Worm (Caenorhabditis elegans): ENCODE measurements around the gene Y22D7AL.7.

Gene Y22D7AL.7

ce11 chrIII:1622329-1622728 is 45.8 kb downstream of the Y22D7AL.7 start:
- TF ChIP-seq flh-1 (GFP tag; optimal IDR thresholded peaks at IDR 0.05) = no peak
- no peak for TF ChIP-seq hlh-1 (tag; optimal IDR thresholded peaks at IDR 0.05)
- TF ChIP-seq elt-3 (tag; optimal IDR thresholded peaks at IDR 0.05) = no peak
- no peak for TF ChIP-seq unc-39 (tag; optimal IDR thresholded peaks at IDR 0.05)
- TF ChIP-seq ceh-43 (GFP tag; optimal IDR thresholded peaks at IDR 0.05) = no peak
- no peak for TF ChIP-seq mls-2 (tag; optimal IDR thresholded peaks at IDR 0.05)
- no peak for TF ChIP-seq bed-3 (GFP tag; optimal IDR thresholded peaks at IDR 0.05)
- TF ChIP-seq ztf-11 (tag; optimal IDR thresholded peaks at IDR 0.05) = no peak
- no peak for TF ChIP-seq ceh-39 (tag; optimal IDR thresholded peaks at IDR 0.05)
- no peak for TF ChIP-seq zip-8 (tag; optimal IDR thresholded peaks at IDR 0.05)
- no peak for TF ChIP-seq unc-62 (GFP tag; optimal IDR thresholded peaks at IDR 0.05)
- TF ChIP-seq sem-2 (GFP tag; optimal IDR thresholded peaks at IDR 0.05) = no peak
- TF ChIP-seq nhr-76 (tag; optimal IDR thresholded peaks at IDR 0.05) = no peak
- no peak for TF ChIP-seq lin-32 (GFP tag; optimal IDR thresholded peaks at IDR 0.05)
- no peak for TF ChIP-seq blmp-1 (tag; optimal IDR thresholded peaks at IDR 0.05)
- no peak for TF ChIP-seq elt-1 (tag; optimal IDR thresholded peaks at IDR 0.05; ENCODE audit: borderline replicate concordance, insufficient read depth)
- no peak for TF ChIP-seq sptf-1 (tag; optimal IDR thresholded peaks at IDR 0.05)
- no peak for TF ChIP-seq M03D4.4 (tag; optimal IDR thresholded peaks at IDR 0.05)
- TF ChIP-seq ceh-83 (GFP tag; optimal IDR thresholded peaks at IDR 0.05) = no peak
- TF ChIP-seq ham-2 (GFP tag; optimal IDR thresholded peaks at IDR 0.05) = no peak

DNA sequence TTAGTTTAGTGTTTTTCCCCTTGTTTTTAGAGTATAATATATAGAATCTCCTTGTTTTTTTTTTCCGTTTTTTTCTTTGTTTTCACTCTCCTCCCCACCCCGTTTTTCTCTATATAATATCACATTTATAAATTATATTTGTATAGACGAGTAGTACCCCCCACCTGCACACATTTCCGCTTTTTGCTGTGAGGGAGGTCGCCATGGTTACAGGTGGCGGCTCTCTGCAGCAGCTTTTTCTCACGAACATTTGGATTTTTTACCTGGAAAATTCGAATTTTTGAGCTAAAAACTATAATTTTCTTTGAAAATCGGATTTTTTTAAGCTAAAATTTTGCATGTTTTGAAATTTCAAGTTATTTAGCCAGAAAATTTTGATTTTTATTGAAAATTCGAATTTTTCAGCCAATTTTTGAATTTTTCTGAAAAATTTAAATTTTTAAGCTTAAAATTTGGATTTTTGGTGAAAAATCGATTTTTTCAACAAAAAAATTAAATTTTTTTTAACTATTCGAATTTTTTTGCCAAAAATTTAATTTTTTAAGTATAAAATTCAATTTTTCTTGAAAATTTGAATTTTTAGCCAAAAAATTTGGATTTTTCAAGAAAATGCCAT is 49.2 kb downstream of the Y22D7AL.7 start:
- no peak for TF ChIP-seq mab-5 (tag; optimal IDR thresholded peaks at IDR 0.05)
- TF ChIP-seq mls-2 (tag; optimal IDR thresholded peaks at IDR 0.05) = no peak
- no peak for TF ChIP-seq mep-1 (tag; optimal IDR thresholded peaks at IDR 0.05)
- TF ChIP-seq sem-2 (GFP tag; optimal IDR thresholded peaks at IDR 0.05) = no peak
- TF ChIP-seq ceh-83 (GFP tag; optimal IDR thresholded peaks at IDR 0.05) = no peak
- no peak for TF ChIP-seq nhr-28 (tag; optimal IDR thresholded peaks at IDR 0.05)

ce11 chrIII:1626524-1626923 is 50.0 kb downstream of the Y22D7AL.7 start, which contains the start of gene Y22D7AL.4:
Gene Y22D7AL.4, plus strand, starts transcription at chrIII:1626632.
- TF ChIP-seq nhr-76 (tag; optimal IDR thresholded peaks at IDR 0.05) (no peak), lsy-2 (tag; optimal IDR thresholded peaks at IDR 0.05) (no peak), zip-8 (tag; optimal IDR thresholded peaks at IDR 0.05) (no peak), hlh-1 (tag; optimal IDR thresholded peaks at IDR 0.05) (no peak), ceh-83 (GFP tag; optimal IDR thresholded peaks at IDR 0.05) (no peak), ces-1 (GFP tag; optimal IDR thresholded peaks at IDR 0.05) (no peak), drap-1 (GFP tag; optimal IDR thresholded peaks at IDR 0.05) (no peak), bed-3 (GFP tag; optimal IDR thresholded peaks at IDR 0.05) (no peak), mls-2 (tag; optimal IDR thresholded peaks at IDR 0.05) (no peak), sptf-1 (tag; optimal IDR thresholded peaks at IDR 0.05) (no peak), snpc-4 (tag; optimal IDR thresholded peaks at IDR 0.05) (no peak), unc-120 (tag; optimal IDR thresholded peaks at IDR 0.05; ENCODE audit: poor library complexity, severe bottlenecking) (no peak), mep-1 (tag; optimal IDR thresholded peaks at IDR 0.05) (no peak), lin-32 (GFP tag; optimal IDR thresholded peaks at IDR 0.05) (no peak), unc-39 (tag; optimal IDR thresholded peaks at IDR 0.05) (no peak), nhr-12 (tag; optimal IDR thresholded peaks at IDR 0.05) (no peak), ceh-39 (tag; optimal IDR thresholded peaks at IDR 0.05) (no peak)
